Worm (Caenorhabditis elegans) whole organism, L1 larva: ENCODE data around the gene usp-46.

ENCODE experiments used
- C34B4.2 ChIP-seq: sonication (generic microtip); optimal IDR thresholded peaks from 2 replicates; lab custom pipeline; 2017; ENCODE audit warnings: mild to moderate bottlenecking, missing genetic modification characterization, missing compliant biosample characterization
- alr-1 ChIP-seq: fragments of 200-800 bp; sonication (Bioruptor generic); optimal IDR thresholded peaks from 2 replicates; lab custom pipeline; 2018; ENCODE audit warnings: borderline replicate concordance, mild to moderate bottlenecking, missing genetic modification characterization, missing compliant biosample characterization
- blmp-1 ChIP-seq: fragments of 150-350 bp; optimal IDR thresholded peaks from 2 replicates; lab custom pipeline; 2014; ENCODE audit warnings: missing biosample characterization, missing genetic modification characterization
- ces-1 ChIP-seq: fragments of 150-350 bp; optimal IDR thresholded peaks from 2 replicates; lab custom pipeline; 2014; ENCODE audit warnings: missing biosample characterization, missing genetic modification reagents, missing genetic modification characterization
- dpl-1 ChIP-seq, 3 experiments: fragments of 150-350 bp in 2 of 3; sonication (generic microtip) in 1 of 3; optimal IDR thresholded peaks; 2 replicates each; lab custom pipeline; 2014 to 2017; ENCODE audit warnings: missing biosample characterization in 3 of 3, missing genetic modification characterization in 3 of 3, missing genetic modification reagents in 3 of 3
- efl-1 ChIP-seq, 4 experiments: fragments of 150-350 bp; optimal IDR thresholded peaks in 3 of 4; peaks in 1 of 4; 1 replicate in 1 of 4; 2 replicates in 3 of 4; lab custom pipeline; 2014; ENCODE audit warnings: missing biosample characterization in 2 of 4, missing genetic modification characterization in 2 of 4, missing genetic modification reagents in 2 of 4
- elt-3 ChIP-seq, 6 experiments: fragments of 150-350 bp in 1 of 6; sonication (generic microtip); optimal IDR thresholded peaks; 2 replicates each; lab custom pipeline; 2017 to 2018; ENCODE audit warnings: missing biosample characterization in 6 of 6, missing genetic modification characterization in 6 of 6, inconsistent platforms in 1 of 6
- fkh-8 ChIP-seq: sonication (generic microtip); optimal IDR thresholded peaks from 2 replicates; lab custom pipeline; 2016; ENCODE audit warnings: mild to moderate bottlenecking, missing genetic modification characterization, missing compliant biosample characterization
- fos-1 ChIP-seq: fragments of 150-350 bp; optimal IDR thresholded peaks from 2 replicates; lab custom pipeline; 2014; ENCODE audit warnings: missing biosample characterization, missing genetic modification characterization
- hlh-4 ChIP-seq: sonication (generic microtip); optimal IDR thresholded peaks from 2 replicates; lab custom pipeline; 2016; ENCODE audit warnings: mild to moderate bottlenecking, missing genetic modification characterization, missing compliant biosample characterization
- hpl-2 ChIP-seq: fragments of 150-350 bp; optimal IDR thresholded peaks from 2 replicates; lab custom pipeline; 2014; ENCODE audit warnings: missing biosample characterization, missing genetic modification reagents, missing genetic modification characterization
- irx-1 ChIP-seq: sonication (generic microtip); optimal IDR thresholded peaks from 2 replicates; lab custom pipeline; 2016; ENCODE audit warnings: missing genetic modification characterization, missing compliant biosample characterization
- lin-14 ChIP-seq: fragments of 200-800 bp; sonication (Bioruptor generic); optimal IDR thresholded peaks from 2 replicates; lab custom pipeline; 2018; ENCODE audit warnings: mild to moderate bottlenecking, missing genetic modification characterization, moderate library complexity, missing compliant biosample characterization
- lin-15B ChIP-seq: fragments of 150-350 bp; sonication (generic microtip); optimal IDR thresholded peaks from 3 replicates; lab custom pipeline; 2014; ENCODE audit warnings: missing biosample characterization, missing genetic modification characterization
- lin-35 ChIP-seq, 2 experiments: fragments of 150-350 bp; optimal IDR thresholded peaks; 2 replicates each; lab custom pipeline; 2014; ENCODE audit warnings: missing biosample characterization in 2 of 2, missing genetic modification characterization in 2 of 2, missing genetic modification reagents in 2 of 2
- lir-3 ChIP-seq: sonication (generic microtip); optimal IDR thresholded peaks from 2 replicates; lab custom pipeline; 2016; ENCODE audit warnings: mild to moderate bottlenecking, missing genetic modification characterization, moderate library complexity, missing compliant biosample characterization; ENCODE audit not compliant: poor library complexity
- lsy-2 ChIP-seq, 2 experiments: fragments of 150-350 bp; optimal IDR thresholded peaks; 2 replicates each; lab custom pipeline; 2014; ENCODE audit warnings: missing biosample characterization in 2 of 2, missing genetic modification characterization in 2 of 2
- mdl-1 ChIP-seq, 2 experiments: fragments of 150-350 bp; optimal IDR thresholded peaks; 2 replicates each; lab custom pipeline; 2014 to 2017; ENCODE audit warnings: missing biosample characterization in 2 of 2, missing genetic modification characterization in 2 of 2, inconsistent platforms in 1 of 2
- mef-2 ChIP-seq: fragments of 150-350 bp; optimal IDR thresholded peaks from 2 replicates; lab custom pipeline; 2014; ENCODE audit warnings: missing biosample characterization, missing genetic modification characterization
- mep-1 ChIP-seq: fragments of 150-350 bp; optimal IDR thresholded peaks from 2 replicates; lab custom pipeline; 2014; ENCODE audit warnings: missing biosample characterization, missing genetic modification characterization
- nhr-20 ChIP-seq: sonication (generic microtip); optimal IDR thresholded peaks from 2 replicates; lab custom pipeline; 2016; ENCODE audit warnings: mild to moderate bottlenecking, missing genetic modification characterization, missing compliant biosample characterization
- nhr-28 ChIP-seq: fragments of 150-350 bp; optimal IDR thresholded peaks from 2 replicates; lab custom pipeline; 2014; ENCODE audit warnings: missing biosample characterization, missing genetic modification characterization
- nhr-85 ChIP-seq: sonication (generic microtip); peaks from one replicate; lab custom pipeline; 2016; ENCODE audit warnings: missing genetic modification characterization, inconsistent platforms, missing compliant biosample characterization
- nhr-90 ChIP-seq: sonication (generic microtip); optimal IDR thresholded peaks from 2 replicates; lab custom pipeline; 2016; ENCODE audit warnings: mild to moderate bottlenecking, missing genetic modification characterization, missing compliant biosample characterization; ENCODE audit not compliant: poor library complexity
- pag-3 ChIP-seq: sonication (generic microtip); optimal IDR thresholded peaks from 2 replicates; lab custom pipeline; 2017; ENCODE audit warnings: missing genetic modification characterization, mild to moderate bottlenecking, missing compliant biosample characterization, antibody characterized with exemption, borderline replicate concordance; ENCODE audit not compliant: insufficient read depth
- rnt-1 ChIP-seq: sonication (generic microtip); optimal IDR thresholded peaks from 2 replicates; lab custom pipeline; 2016; ENCODE audit warnings: mild to moderate bottlenecking, missing genetic modification characterization, moderate library complexity, missing compliant biosample characterization
- snu-23 ChIP-seq: sonication (generic microtip); optimal IDR thresholded peaks from 2 replicates; lab custom pipeline; 2016; ENCODE audit warnings: missing genetic modification characterization, missing compliant biosample characterization
- sup-37 ChIP-seq: fragments of 200-800 bp; sonication (Bioruptor generic); optimal IDR thresholded peaks from 2 replicates; lab custom pipeline; 2018; ENCODE audit warnings: mild to moderate bottlenecking, missing genetic modification characterization, missing compliant biosample characterization
- tlp-1 ChIP-seq: fragments of 150-350 bp; optimal IDR thresholded peaks from 2 replicates; lab custom pipeline; 2014; ENCODE audit warnings: missing biosample characterization, missing genetic modification characterization
- unc-130 ChIP-seq: fragments of 150-350 bp; optimal IDR thresholded peaks from 2 replicates; lab custom pipeline; 2017; ENCODE audit warnings: missing biosample characterization, missing genetic modification characterization, inconsistent platforms
- unc-30 ChIP-seq: sonication (generic microtip); optimal IDR thresholded peaks from 2 replicates; lab custom pipeline; 2017; ENCODE audit warnings: missing biosample characterization, missing genetic modification characterization
- unc-62 ChIP-seq: fragments of 150-350 bp; optimal IDR thresholded peaks from 2 replicates; lab custom pipeline; 2014; ENCODE audit warnings: missing biosample characterization, missing genetic modification reagents, missing genetic modification characterization
- unc-86 ChIP-seq: sonication (generic microtip); optimal IDR thresholded peaks from 2 replicates; lab custom pipeline; 2016; ENCODE audit warnings: missing genetic modification characterization, missing compliant biosample characterization
- vab-15 ChIP-seq: sonication (generic microtip); optimal IDR thresholded peaks from 2 replicates; lab custom pipeline; 2017; ENCODE audit warnings: missing genotype, mild to moderate bottlenecking, missing genetic modification characterization, missing compliant biosample characterization
- xbp-1 ChIP-seq: sonication (generic microtip); optimal IDR thresholded peaks from 2 replicates; lab custom pipeline; 2016; ENCODE audit warnings: missing genetic modification characterization, missing compliant biosample characterization
- ztf-4 ChIP-seq: fragments of 150-350 bp; optimal IDR thresholded peaks from 2 replicates; lab custom pipeline; 2014; ENCODE audit warnings: missing biosample characterization, missing genetic modification characterization

The usp-46 gene

DNA sequence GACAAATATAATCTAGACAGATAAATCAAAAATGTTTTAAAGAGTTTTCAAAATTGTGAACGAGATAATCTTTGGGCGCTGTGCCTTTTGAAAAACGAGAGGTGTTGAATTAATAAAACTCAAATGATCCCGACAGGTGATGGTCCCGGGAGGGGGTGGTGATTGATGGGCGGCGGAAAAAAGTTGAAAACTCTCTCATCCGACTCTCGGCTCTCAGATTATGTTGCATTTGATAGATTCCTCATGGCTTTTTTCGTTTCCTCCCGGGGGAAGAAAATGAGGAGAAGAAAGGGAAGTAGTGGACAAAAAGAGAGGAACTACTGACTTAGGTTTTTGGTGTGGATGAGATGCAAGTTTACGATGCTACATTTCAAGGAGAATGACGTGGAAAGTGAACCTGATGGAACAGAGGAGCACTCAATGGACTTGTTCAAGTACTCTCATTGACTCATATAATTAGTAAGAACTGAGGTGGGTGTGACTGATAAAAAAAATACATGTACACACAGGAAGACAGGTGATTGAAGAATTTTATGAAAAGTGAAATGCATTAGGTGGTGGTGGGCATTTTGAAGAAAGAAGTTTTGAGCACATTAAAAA, 45.0 kb upstream of the usp-46 start (continued):
- peak; percentile 19 for TF ChIP-seq snu-23 (GFP tag; lab: Kevin White, UChicago)
- TF ChIP-seq sup-37 (GFP tag; lab: Kevin White, UChicago) = no peak
- TF ChIP-seq nhr-28 (tag; lab: Kevin White, UChicago) = no peak
- no peak for TF ChIP-seq lir-3 (tag; lab: Kevin White, UChicago)
- no peak for TF ChIP-seq ces-1 (GFP tag; lab: Kevin White, UChicago)
- TF ChIP-seq C34B4.2 (tag; lab: Kevin White, UChicago) = no peak

ce11 chrIII:9733333-9733732, 43.1 kb upstream of the usp-46 start:
- TF ChIP-seq nhr-20 (tag; lab: Kevin White, UChicago) (peak; percentile 3), nhr-85 (tag; lab: Kevin White, UChicago) (peak; percentile 74), blmp-1 (tag; lab: Kevin White, UChicago) (peak; percentile 87), unc-62 (GFP tag; lab: Kevin White, UChicago) (no peak), nhr-90 (no peak), pag-3 (tag; lab: Kevin White, UChicago) (no peak), elt-3 (tag; optimal IDR thresholded peaks at IDR 0.05; lab: Kevin White, UChicago) (peak in 1 of 6 experiments; percentile 27), lin-35 (GFP tag; optimal IDR thresholded peaks at IDR 0.05; lab: Kevin White, UChicago) (peak in 1 of 2 experiments; percentile 26), lsy-2 (tag; optimal IDR thresholded peaks at IDR 0.05; lab: Kevin White, UChicago) (peak in 1 of 2 experiments; percentile 23), nhr-28 (tag; lab: Kevin White, UChicago) (no peak), snu-23 (GFP tag; lab: Kevin White, UChicago) (peak; percentile 22), mep-1 (tag; lab: Kevin White, UChicago) (peak; percentile 32), fkh-8 (tag; lab: Kevin White, UChicago) (no peak), irx-1 (tag; lab: Kevin White, UChicago) (no peak), lin-14 (GFP tag; lab: Kevin White, UChicago) (peak; percentile 64), unc-30 (no peak)

ce11 chrIII:9734030-9734429, 42.4 kb upstream of the usp-46 start:
- peak; percentile 67 for TF ChIP-seq blmp-1 (tag; lab: Kevin White, UChicago)
- TF ChIP-seq mep-1 (tag; lab: Kevin White, UChicago) = peak; percentile 26
- TF ChIP-seq nhr-85 (tag; lab: Kevin White, UChicago) = peak; percentile 87
- TF ChIP-seq lin-14 (GFP tag; lab: Kevin White, UChicago) = peak; percentile 55
- no peak for TF ChIP-seq nhr-90
- TF ChIP-seq snu-23 (GFP tag; lab: Kevin White, UChicago) = peak; percentile 21
- TF ChIP-seq tlp-1 (tag; lab: Kevin White, UChicago) = no peak
- peak; percentile 14 for TF ChIP-seq rnt-1 (tag; lab: Kevin White, UChicago)
- no peak for TF ChIP-seq dpl-1 (GFP tag; optimal IDR thresholded peaks at IDR 0.05; lab: Kevin White, UChicago)
- TF ChIP-seq, all 84 proteins: peak for 6

ce11 chrIII:9735857-9736256, 40.6 kb upstream of the usp-46 start, which contains the start of gene dao-6:
TSS of gene dao-6 (minus strand) at chrIII:9736201.
- TF ChIP-seq lin-15B (tag; lab: Kevin White, UChicago) (no peak), vab-15 (tag; lab: Kevin White, UChicago) (no peak), efl-1 (optimal IDR thresholded peaks at IDR 0.05; lab: Kevin White, UChicago) (no peak), efl-1 (GFP tag; optimal IDR thresholded peaks at IDR 0.05 in 1 of 2; lab: Kevin White, UChicago) (peak in 1 of 2 experiments; percentile 21), lin-35 (GFP tag; optimal IDR thresholded peaks at IDR 0.05; lab: Kevin White, UChicago) (peak in 1 of 2 experiments; percentile 19)

DNA sequence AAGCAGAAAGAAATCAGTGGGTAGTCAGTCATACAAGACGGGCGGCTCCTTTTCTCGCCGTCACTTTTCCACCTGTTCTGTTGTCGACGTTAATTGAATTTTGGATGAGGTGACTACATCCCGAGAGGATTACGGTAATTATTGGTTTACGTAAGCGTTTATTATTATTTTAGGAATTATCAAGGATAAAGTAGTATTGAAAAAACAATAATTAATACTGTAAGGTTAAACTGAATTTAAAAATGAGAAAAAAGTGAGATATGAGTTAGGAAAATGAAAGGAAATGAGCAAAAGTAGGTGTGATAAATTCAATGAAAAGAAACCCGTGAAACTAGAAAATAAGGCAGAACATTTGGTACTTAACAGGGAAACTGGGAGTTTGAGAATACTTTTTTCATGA, 37.5 kb upstream of the usp-46 start, which contains the start of gene hlh-4:
Gene hlh-4, minus strand, starts transcription at position 101 of the 400 bp plus-strand sequence.
- TF ChIP-seq mdl-1 (tag; optimal IDR thresholded peaks at IDR 0.05; lab: Kevin White, UChicago) = no peak
- TF ChIP-seq hlh-4 (tag; lab: Kevin White, UChicago) = peak; percentile 32
- no peak for TF ChIP-seq fos-1
- TF ChIP-seq unc-86 (tag; lab: Kevin White, UChicago) = no peak
- no peak for TF ChIP-seq ztf-4 (tag; lab: Kevin White, UChicago)
- peak; percentile 7 for TF ChIP-seq fkh-8 (tag; lab: Kevin White, UChicago)
- no peak for TF ChIP-seq lsy-2 (tag; optimal IDR thresholded peaks at IDR 0.05; lab: Kevin White, UChicago)
- TF ChIP-seq xbp-1 (tag; lab: Kevin White, UChicago) = no peak
- TF ChIP-seq mef-2 (tag; lab: Kevin White, UChicago) = no peak
- TF ChIP-seq alr-1 (tag; lab: Kevin White, UChicago) = no peak
- TF ChIP-seq hpl-2 (GFP tag; lab: Kevin White, UChicago) = no peak
- no peak for TF ChIP-seq unc-130 (tag; lab: Kevin White, UChicago)
